Worm (Caenorhabditis elegans) whole organism, early embryonic: ENCODE results near the gene F32B6.4.

Experiments used
- B0310.2 ChIP-seq: sonication (generic microtip); optimal IDR thresholded peaks from 2 replicates; lab custom pipeline; 2016; ENCODE audit warnings: mild to moderate bottlenecking, missing genetic modification characterization, missing compliant biosample characterization
- F13C5.2 ChIP-seq: sonication (generic microtip); optimal IDR thresholded peaks from 2 replicates; lab custom pipeline; 2017; ENCODE audit warnings: mild to moderate bottlenecking, missing genetic modification characterization, inconsistent platforms, missing compliant biosample characterization
- aly-1 ChIP-seq: sonication (generic microtip); optimal IDR thresholded peaks from 2 replicates; lab custom pipeline; 2016; ENCODE audit warnings: missing genetic modification characterization, missing compliant biosample characterization
- ama-1 ChIP-seq: fragments of 150-350 bp; optimal IDR thresholded peaks from 2 replicates; lab custom pipeline; 2014
- ceh-13 ChIP-seq: fragments of 200-800 bp; sonication (Bioruptor generic); optimal IDR thresholded peaks from 2 replicates; lab custom pipeline; 2018; ENCODE audit warnings: mild to moderate bottlenecking, missing genetic modification characterization, missing compliant biosample characterization
- ceh-36 ChIP-seq: sonication (generic microtip); optimal IDR thresholded peaks from 2 replicates; lab custom pipeline; 2016; ENCODE audit warnings: missing genetic modification characterization, inconsistent platforms, missing compliant biosample characterization
- ets-7 ChIP-seq: sonication (generic microtip); optimal IDR thresholded peaks from 2 replicates; lab custom pipeline; 2016; ENCODE audit warnings: missing genotype, missing genetic modification characterization, missing compliant biosample characterization
- flt-1 ChIP-seq: fragments of 200-800 bp; sonication (Bioruptor generic); IDR thresholded peaks from 2 replicates; pipeline ENCODE4 v1.3.6; 2022; ENCODE audit warnings: missing genetic modification characterization, missing compliant biosample characterization
- hmbx-1 ChIP-seq: sonication (generic microtip); optimal IDR thresholded peaks from 2 replicates; lab custom pipeline; 2016; ENCODE audit warnings: mild to moderate bottlenecking, missing genetic modification characterization, missing compliant biosample characterization
- hmg-4 ChIP-seq: fragments of 200-800 bp; sonication (Bioruptor generic); optimal IDR thresholded peaks from 2 replicates; lab custom pipeline; 2018; ENCODE audit warnings: mild to moderate bottlenecking, missing genetic modification characterization, missing compliant biosample characterization
- hnd-1 ChIP-seq: sonication (generic microtip); optimal IDR thresholded peaks from 2 replicates; lab custom pipeline; 2016; ENCODE audit warnings: missing genetic modification characterization, missing compliant biosample characterization
- pes-1 ChIP-seq: fragments of 200-800 bp; sonication (Bioruptor generic); IDR thresholded peaks from 2 replicates; pipeline ENCODE4 v1.3.6; 2022; ENCODE audit warnings: missing genetic modification reagents, missing genetic modification characterization, missing compliant biosample characterization
- scrt-1 ChIP-seq: fragments of 200-800 bp; sonication (Bioruptor generic); IDR thresholded peaks from 2 replicates; pipeline ENCODE4 v1.3.6; 2022; ENCODE audit warnings: missing genetic modification characterization, missing compliant biosample characterization
- sea-1 ChIP-seq: fragments of 200-800 bp; sonication (Bioruptor generic); conservative IDR thresholded peaks from 2 replicates; pipeline ENCODE4 v1.3.6; 2022; ENCODE audit warnings: missing genetic modification characterization, missing compliant biosample characterization
- tbx-11 ChIP-seq: fragments of 200-800 bp; sonication (Bioruptor generic); IDR thresholded peaks from 2 replicates; pipeline ENCODE4 v1.3.6; 2022; ENCODE audit warnings: missing genetic modification characterization, missing compliant biosample characterization
- tbx-37 ChIP-seq: fragments of 200-800 bp; sonication (Bioruptor generic); conservative IDR thresholded peaks from 2 replicates; pipeline ENCODE4 v1.3.6; 2022; ENCODE audit warnings: missing genetic modification reagents, missing genetic modification characterization, missing compliant biosample characterization
- tra-4 ChIP-seq: sonication (generic microtip); optimal IDR thresholded peaks from 2 replicates; lab custom pipeline; 2017; ENCODE audit warnings: missing genetic modification characterization, missing compliant biosample characterization

F32B6.4 gene

DNA sequence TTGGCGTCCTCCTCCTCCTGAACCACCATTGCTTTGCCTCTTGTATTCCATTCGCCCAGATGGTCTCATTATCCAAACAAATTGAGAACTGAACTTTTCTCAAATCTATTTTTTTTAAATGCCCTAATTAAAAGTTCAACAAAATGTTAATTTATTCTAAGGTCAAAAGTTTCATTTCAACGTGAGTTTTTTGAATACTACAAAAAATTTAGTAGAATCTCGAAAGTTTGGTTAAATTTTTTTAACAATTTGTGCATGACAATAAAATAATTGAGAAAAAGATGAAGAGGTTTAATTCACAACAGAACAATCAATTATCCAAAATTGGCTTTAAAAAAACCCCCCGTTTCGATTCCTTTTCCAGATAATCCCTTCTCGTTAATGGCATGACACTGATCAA is at the start of gene F32B6.4:
Gene F32B6.4 (minus strand): TSS at position 101 of the 400 bp plus-strand sequence.
- no peak for TF ChIP-seq pes-1 (GFP tag; lab: Robert Waterston, UW)
- TF ChIP-seq hmbx-1 (tag; lab: Kevin White, UChicago): no peak
- no peak for TF ChIP-seq sea-1
- TF ChIP-seq aly-1 (tag; lab: Kevin White, UChicago): no peak
- TF ChIP-seq ceh-36 (tag; lab: Kevin White, UChicago): no peak
- no peak for TF ChIP-seq scrt-1
- TF ChIP-seq hmg-4 (GFP tag; lab: Kevin White, UChicago): no peak
- no peak for TF ChIP-seq hnd-1 (tag; lab: Kevin White, UChicago)
- no peak for TF ChIP-seq tra-4 (tag; lab: Kevin White, UChicago)
- no peak for TF ChIP-seq flt-1 (GFP tag; lab: Robert Waterston, UW)
- TF ChIP-seq tbx-37: no peak
- TF ChIP-seq ceh-13 (GFP tag; lab: Kevin White, UChicago): no peak
- no peak for TF ChIP-seq ama-1 (lab: Kevin White, UChicago)
- TF ChIP-seq tbx-11 (GFP tag; lab: Robert Waterston, UW): no peak

DNA sequence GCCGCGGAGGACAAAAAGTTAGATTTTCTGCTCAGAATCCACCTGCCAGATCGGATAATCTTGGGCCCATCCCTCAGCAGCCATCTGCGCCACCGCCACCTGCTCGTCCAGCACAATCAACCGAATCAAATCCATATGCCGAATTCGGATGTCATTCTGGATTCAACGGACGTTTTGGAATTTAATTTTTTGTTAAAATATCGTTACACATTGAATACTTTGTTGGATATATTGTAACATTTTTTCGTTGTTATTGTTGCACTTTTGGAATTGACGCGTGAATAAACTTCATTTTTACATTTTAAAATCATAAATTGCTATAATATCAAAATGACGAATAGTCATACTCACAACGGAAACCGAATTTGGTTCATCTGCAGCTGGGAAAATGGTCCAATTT is 41.7 kb upstream of the F32B6.4 start, which contains the start of gene spe-29:
Gene spe-29 (plus strand): TSS at position 301 of the 400 bp plus-strand sequence.
- TF ChIP-seq aly-1 (tag; lab: Kevin White, UChicago): no peak
- no peak for TF ChIP-seq pes-1 (GFP tag; lab: Robert Waterston, UW)
- no peak for TF ChIP-seq ama-1 (lab: Kevin White, UChicago)
- TF ChIP-seq sea-1: no peak
- TF ChIP-seq tbx-11 (GFP tag; lab: Robert Waterston, UW): no peak
- no peak for TF ChIP-seq tbx-37
- no peak for TF ChIP-seq scrt-1
- no peak for TF ChIP-seq hmg-4 (GFP tag; lab: Kevin White, UChicago)
- no peak for TF ChIP-seq B0310.2 (tag; lab: Kevin White, UChicago)
- no peak for TF ChIP-seq hmbx-1 (tag; lab: Kevin White, UChicago)
- no peak for TF ChIP-seq ets-7
- TF ChIP-seq ceh-36 (tag; lab: Kevin White, UChicago): no peak
- TF ChIP-seq tra-4 (tag; lab: Kevin White, UChicago): no peak
- no peak for TF ChIP-seq ceh-13 (GFP tag; lab: Kevin White, UChicago)
- TF ChIP-seq F13C5.2: no peak
- no peak for TF ChIP-seq hnd-1 (tag; lab: Kevin White, UChicago)

DNA sequence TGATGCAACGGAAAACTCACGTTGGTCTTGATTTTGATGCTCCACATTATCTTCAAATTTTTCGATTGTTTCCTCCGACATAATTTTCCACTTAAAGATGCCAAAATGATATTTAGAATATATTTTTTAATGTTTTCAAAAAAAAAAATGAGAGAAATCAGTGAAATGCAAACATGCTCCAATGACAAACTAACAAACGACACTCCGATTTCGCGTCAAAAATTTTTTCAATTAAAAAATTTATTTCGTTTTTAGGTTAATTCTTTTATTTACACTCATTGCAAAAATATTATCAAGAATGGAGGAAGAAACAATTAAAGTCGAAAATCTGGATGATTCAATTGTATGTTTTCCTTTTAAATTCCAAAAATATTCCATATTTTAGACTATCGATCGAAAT is 40.2 kb upstream of the F32B6.4 start, which contains the start of the genes trmt-10A and F25H8.2:
Gene trmt-10A (minus strand): TSS at position 159 of the 400 bp plus-strand sequence.
Gene F25H8.2 (plus strand): TSS at position 181 of the 400 bp plus-strand sequence.
- TF ChIP-seq tra-4 (tag; lab: Kevin White, UChicago): no peak
- no peak for TF ChIP-seq ets-7
- TF ChIP-seq hmbx-1 (tag; lab: Kevin White, UChicago): no peak
- no peak for TF ChIP-seq B0310.2 (tag; lab: Kevin White, UChicago)
- TF ChIP-seq tbx-11 (GFP tag; lab: Robert Waterston, UW): no peak
- TF ChIP-seq ceh-36 (tag; lab: Kevin White, UChicago): no peak
- TF ChIP-seq pes-1 (GFP tag; lab: Robert Waterston, UW): no peak
- no peak for TF ChIP-seq flt-1 (GFP tag; lab: Robert Waterston, UW)
- no peak for TF ChIP-seq sea-1
- TF ChIP-seq hnd-1 (tag; lab: Kevin White, UChicago): no peak
- no peak for TF ChIP-seq aly-1 (tag; lab: Kevin White, UChicago)
- no peak for TF ChIP-seq scrt-1
- TF ChIP-seq tbx-37: no peak

DNA sequence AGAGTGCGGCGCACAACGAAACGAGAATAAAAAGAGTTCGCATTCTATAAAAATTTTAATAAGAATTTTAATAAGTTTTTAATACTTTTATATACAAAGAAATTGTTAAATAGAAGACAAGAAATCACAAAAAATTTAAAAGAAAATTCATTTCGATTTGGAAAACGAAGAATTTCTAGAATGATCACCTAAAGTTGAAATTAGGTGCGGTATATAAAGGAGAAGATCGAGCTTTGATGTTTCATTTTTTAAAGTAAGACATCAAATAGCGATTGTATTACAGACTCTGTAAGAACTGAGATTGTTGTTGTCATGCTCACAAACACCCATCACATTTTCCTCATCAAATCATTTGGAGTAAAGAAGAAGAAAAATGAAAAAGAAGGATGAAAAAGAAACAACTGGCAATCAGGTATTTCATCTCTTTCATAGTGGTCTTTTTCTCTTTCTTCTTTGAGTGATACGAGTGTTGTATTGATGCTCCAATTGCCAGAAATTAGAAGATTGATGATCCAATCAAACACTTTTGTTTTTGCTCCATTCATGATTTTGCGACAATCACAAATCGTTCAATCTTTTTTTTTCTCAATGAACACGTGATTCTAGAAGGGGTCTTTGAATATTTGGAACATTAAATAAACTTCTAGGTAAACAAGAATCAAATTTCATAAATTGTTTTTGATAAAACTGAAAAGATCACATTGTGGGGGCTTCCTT is 36.5 kb upstream of the F32B6.4 start, which contains the start of gene dur-1:
Gene dur-1 (minus strand): TSS at position 51 of the 717 bp plus-strand sequence.
- TF ChIP-seq flt-1 (GFP tag; lab: Robert Waterston, UW) (no peak), ets-7 (no peak), pes-1 (GFP tag; lab: Robert Waterston, UW) (no peak), ama-1 (lab: Kevin White, UChicago) (no peak), ceh-36 (tag; lab: Kevin White, UChicago) (no peak), sea-1 (no peak), tra-4 (tag; lab: Kevin White, UChicago) (no peak), F13C5.2 (no peak), tbx-37 (no peak), B0310.2 (tag; lab: Kevin White, UChicago) (no peak), scrt-1 (no peak), hmg-4 (GFP tag; lab: Kevin White, UChicago) (no peak), ceh-13 (GFP tag; lab: Kevin White, UChicago) (no peak), hnd-1 (tag; lab: Kevin White, UChicago) (no peak)

DNA sequence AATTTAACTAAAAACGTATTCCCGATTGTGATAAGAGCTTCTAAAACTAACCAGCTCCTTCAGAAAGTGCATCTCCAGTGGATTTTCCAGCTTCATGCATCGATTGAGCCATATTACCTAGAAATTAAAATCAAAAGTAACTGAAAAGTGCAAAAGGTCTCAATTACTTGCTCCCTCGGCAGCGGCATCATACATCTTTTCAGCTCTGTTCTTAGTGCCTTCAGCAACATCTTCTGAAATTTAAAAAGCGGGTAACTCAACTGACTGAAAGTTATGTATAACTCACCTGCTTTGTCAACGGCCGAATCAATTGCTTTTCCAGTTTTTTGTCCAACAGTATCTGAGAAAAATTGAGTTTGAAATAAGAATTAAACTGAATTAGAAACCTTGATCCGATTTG is 32.6 kb upstream of the F32B6.4 start:
- TF ChIP-seq ceh-13 (GFP tag; lab: Kevin White, UChicago): no peak
- no peak for TF ChIP-seq flt-1 (GFP tag; lab: Robert Waterston, UW)
- TF ChIP-seq tbx-37: no peak
- no peak for TF ChIP-seq ceh-36 (tag; lab: Kevin White, UChicago)
- TF ChIP-seq B0310.2 (tag; lab: Kevin White, UChicago): no peak
- TF ChIP-seq sea-1: no peak
- TF ChIP-seq aly-1 (tag; lab: Kevin White, UChicago): no peak
- no peak for TF ChIP-seq hmbx-1 (tag; lab: Kevin White, UChicago)
- no peak for TF ChIP-seq F13C5.2
- TF ChIP-seq ets-7: no peak
- TF ChIP-seq hnd-1 (tag; lab: Kevin White, UChicago): no peak
- no peak for TF ChIP-seq pes-1 (GFP tag; lab: Robert Waterston, UW)
- no peak for TF ChIP-seq hmg-4 (GFP tag; lab: Kevin White, UChicago)
- TF ChIP-seq tra-4 (tag; lab: Kevin White, UChicago): no peak
- TF ChIP-seq scrt-1: no peak
- no peak for TF ChIP-seq ama-1 (lab: Kevin White, UChicago)
- TF ChIP-seq tbx-11 (GFP tag; lab: Robert Waterston, UW): no peak

DNA sequence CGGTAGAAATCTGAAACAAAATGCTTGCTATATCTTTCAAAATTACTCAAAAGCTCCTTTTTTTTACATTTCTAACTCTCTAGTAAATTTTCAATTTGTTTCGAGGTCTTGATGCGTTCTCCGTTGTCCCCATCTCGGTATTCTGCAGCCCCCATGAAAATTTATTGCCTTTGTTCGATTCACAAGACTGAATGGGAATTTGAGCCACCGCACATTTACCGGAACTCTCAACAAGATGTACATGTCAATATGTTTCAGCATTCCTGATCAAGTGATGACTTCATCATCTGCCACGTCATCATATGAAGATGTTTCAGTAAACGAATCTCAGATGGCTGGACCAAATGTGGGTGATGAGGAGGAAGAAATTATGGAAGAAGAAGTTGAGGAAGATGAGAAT is 28.6 kb upstream of the F32B6.4 start:
- TF ChIP-seq F13C5.2: no peak
- no peak for TF ChIP-seq tra-4 (tag; lab: Kevin White, UChicago)
- TF ChIP-seq hnd-1 (tag; lab: Kevin White, UChicago): no peak

DNA sequence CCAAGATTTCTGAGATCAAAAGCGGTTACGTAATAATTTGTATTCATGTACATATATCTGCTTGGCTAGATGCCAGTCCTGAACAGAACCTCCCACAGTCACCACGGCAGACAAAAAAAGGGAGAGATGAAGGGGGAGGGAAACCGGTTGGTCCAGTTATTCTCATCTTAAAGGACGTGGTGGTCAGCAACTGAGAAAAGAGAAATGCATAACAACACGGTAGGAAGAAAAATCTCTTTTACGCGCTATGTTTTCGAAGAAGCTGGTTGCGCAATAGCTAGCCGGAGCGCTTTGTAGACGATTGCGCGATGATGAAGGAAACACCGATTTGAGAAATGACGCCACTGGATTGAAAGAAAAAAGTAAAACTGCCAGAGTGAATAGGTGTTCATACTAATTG is 26.2 kb upstream of the F32B6.4 start:
- no peak for TF ChIP-seq ceh-13 (GFP tag; lab: Kevin White, UChicago)
- no peak for TF ChIP-seq ama-1 (lab: Kevin White, UChicago)
- no peak for TF ChIP-seq hnd-1 (tag; lab: Kevin White, UChicago)
- TF ChIP-seq F13C5.2: no peak
- no peak for TF ChIP-seq tra-4 (tag; lab: Kevin White, UChicago)
- TF ChIP-seq flt-1 (GFP tag; lab: Robert Waterston, UW): no peak
- no peak for TF ChIP-seq hmbx-1 (tag; lab: Kevin White, UChicago)
- no peak for TF ChIP-seq sea-1
- TF ChIP-seq pes-1 (GFP tag; lab: Robert Waterston, UW): no peak
- no peak for TF ChIP-seq aly-1 (tag; lab: Kevin White, UChicago)
- TF ChIP-seq B0310.2 (tag; lab: Kevin White, UChicago): no peak
- TF ChIP-seq scrt-1: no peak
- TF ChIP-seq ceh-36 (tag; lab: Kevin White, UChicago): no peak
- TF ChIP-seq hmg-4 (GFP tag; lab: Kevin White, UChicago): no peak
- no peak for TF ChIP-seq ets-7
- TF ChIP-seq tbx-11 (GFP tag; lab: Robert Waterston, UW): no peak
- no peak for TF ChIP-seq tbx-37
